Fruit fly (Drosophila melanogaster) S2 (cell line): ENCODE data around the gene CG43330.

Source experiments
- CG8478 ChIP-seq: fragments of >200 bp; optimal IDR thresholded peaks from 2 replicates; lab custom pipeline; 2018
- CTCF ChIP-seq, 2 experiments: fragments of >200 bp; optimal IDR thresholded peaks; 2 replicates each; lab custom pipeline; 2018

DNA sequence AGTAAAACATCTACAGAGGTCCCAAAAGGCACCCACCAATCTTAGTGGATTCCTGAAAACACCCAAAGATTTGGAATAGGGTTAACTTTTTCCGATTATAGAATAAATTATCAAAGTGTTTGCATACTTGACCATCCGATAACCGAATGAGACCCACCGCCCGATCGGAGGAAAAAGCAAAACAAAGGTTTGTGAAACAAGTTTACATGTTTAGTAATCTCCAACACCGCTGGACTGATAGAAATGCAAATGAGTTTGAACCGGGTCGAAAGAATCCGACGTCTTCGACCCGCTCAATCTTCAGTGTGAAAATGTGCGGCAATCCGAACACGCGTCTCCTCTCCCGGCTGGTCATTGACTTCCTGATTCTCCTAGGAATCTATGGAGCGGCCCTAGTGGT lies 35.7 kb downstream of the CG43330 start, which contains the start of gene CG11437:
- TF ChIP-seq CTCF (optimal IDR thresholded peaks at IDR 0.05; lab: Kevin White, UChicago) (no peak), CG8478 (lab: Kevin White, UChicago) (no peak)
